Fruit fly (Drosophila melanogaster) whole organism, wandering third instar larva: ENCODE results near the gene bol.

Experiments used
- CG32264 ChIP-seq: fragments of 200-800 bp; sonication (Bioruptor generic); optimal IDR thresholded peaks from 2 replicates; lab custom pipeline; 2016; ENCODE audit warnings: missing biosample characterization, missing genetic modification characterization
- GATAd ChIP-seq: sonication (Bioruptor generic); optimal IDR thresholded peaks from 2 replicates; lab custom pipeline; 2016; ENCODE audit warnings: missing biosample characterization, missing genetic modification characterization
- Jra ChIP-seq: sonication (Bioruptor generic); optimal IDR thresholded peaks from 2 replicates; lab custom pipeline; 2016; ENCODE audit warnings: missing biosample characterization, missing genetic modification characterization
- N ChIP-seq: fragments of >200 bp; optimal IDR thresholded peaks from 2 replicates; lab custom pipeline; 2018; ENCODE audit warnings: missing biosample characterization, missing external identifiers, missing genetic modification characterization
- OdsH ChIP-seq: fragments of 200-800 bp; sonication (Bioruptor generic); optimal IDR thresholded peaks from 2 replicates; lab custom pipeline; 2016; ENCODE audit warnings: missing biosample characterization, mild to moderate bottlenecking, missing genetic modification characterization
- dl ChIP-seq, 2 experiments: fragments of 175-275, 200-275 bp in 1 of 2; fragments of 200-275 bp in 1 of 2; sonication (Bioruptor generic); optimal IDR thresholded peaks; lab custom pipeline; 2018; ENCODE audit warnings: mild to moderate bottlenecking in 2 of 2, missing biosample characterization in 2 of 2, missing genetic modification characterization in 2 of 2, moderate library complexity in 2 of 2; ENCODE audit not compliant: partially characterized antibody in 2 of 2, insufficient read depth in 1 of 2
- fru ChIP-seq: fragments of 200-800 bp; sonication (Bioruptor generic); optimal IDR thresholded peaks from 3 replicates; lab custom pipeline; 2016; ENCODE audit warnings: missing biosample characterization, mild to moderate bottlenecking, missing genetic modification characterization
- h ChIP-seq: fragments of 200-800 bp; sonication (Bioruptor generic); optimal IDR thresholded peaks from 3 replicates; lab custom pipeline; 2016; ENCODE audit warnings: missing biosample characterization, mild to moderate bottlenecking, missing genetic modification characterization
- usp ChIP-seq: fragments of >200 bp; optimal IDR thresholded peaks from 2 replicates; lab custom pipeline; 2017; ENCODE audit warnings: missing biosample characterization, missing genetic modification characterization

DNA sequence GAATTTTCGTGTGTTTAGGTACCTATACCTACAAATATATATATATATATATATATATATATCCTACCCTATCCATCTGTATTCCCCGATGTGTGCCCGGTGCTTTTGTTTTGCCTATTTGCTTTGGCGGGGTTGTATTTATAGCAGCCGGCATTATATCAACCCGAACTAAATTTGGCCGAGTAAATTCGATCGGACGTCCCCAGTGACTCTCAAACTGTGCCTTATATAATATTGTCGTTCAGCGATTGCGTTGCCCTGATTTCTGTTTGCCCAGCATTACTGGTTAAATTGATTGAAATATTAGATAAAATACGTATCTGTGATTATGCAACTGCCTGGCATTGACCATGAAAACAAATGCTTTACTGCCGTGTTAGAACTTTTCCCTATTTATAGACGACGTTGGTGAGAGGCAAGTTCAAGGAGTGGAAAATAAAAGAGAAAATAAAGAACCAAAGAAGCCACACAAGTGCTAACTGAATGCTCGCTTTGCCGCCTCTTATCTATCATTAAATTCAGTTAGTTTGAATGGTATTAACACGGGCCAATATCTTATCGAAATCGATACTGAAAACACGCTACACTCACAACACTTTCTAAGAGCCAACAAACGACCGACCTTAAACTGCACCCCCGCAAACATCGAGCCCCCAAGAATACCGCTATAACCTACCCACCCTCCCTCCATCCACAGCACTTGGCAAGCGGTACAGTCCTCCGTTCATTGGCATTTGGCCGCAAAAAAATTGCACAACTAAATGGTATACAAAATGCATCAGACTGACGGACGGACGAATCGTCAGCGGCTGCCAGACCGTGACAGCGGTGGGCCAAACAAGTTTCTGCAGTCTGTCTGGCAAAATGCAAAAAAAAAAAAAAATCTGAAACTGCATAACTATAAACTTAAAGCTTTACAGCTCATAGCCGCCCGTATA is 78.1 kb downstream of the bol start:
- TF ChIP-seq GATAd (GFP tag; lab: Kevin White, UChicago) (no peak), CG32264 (GFP tag; lab: Kevin White, UChicago) (no peak), fru (no peak), h (no peak), Jra (GFP tag; lab: Kevin White, UChicago) (no peak), dl (GFP tag; optimal IDR thresholded peaks at IDR 0.05; lab: Kevin White, UChicago; ENCODE audit: insufficient read depth in 1 of 2, partially characterized antibody in 2 of 2) (no peak), N (GFP tag; lab: Kevin White, UChicago) (no peak), OdsH (GFP tag; lab: Kevin White, UChicago) (no peak), usp (GFP tag; lab: Kevin White, UChicago) (no peak)
